Fruit fly (Drosophila melanogaster): ENCODE data around the gene ras.

The ras gene

DNA sequence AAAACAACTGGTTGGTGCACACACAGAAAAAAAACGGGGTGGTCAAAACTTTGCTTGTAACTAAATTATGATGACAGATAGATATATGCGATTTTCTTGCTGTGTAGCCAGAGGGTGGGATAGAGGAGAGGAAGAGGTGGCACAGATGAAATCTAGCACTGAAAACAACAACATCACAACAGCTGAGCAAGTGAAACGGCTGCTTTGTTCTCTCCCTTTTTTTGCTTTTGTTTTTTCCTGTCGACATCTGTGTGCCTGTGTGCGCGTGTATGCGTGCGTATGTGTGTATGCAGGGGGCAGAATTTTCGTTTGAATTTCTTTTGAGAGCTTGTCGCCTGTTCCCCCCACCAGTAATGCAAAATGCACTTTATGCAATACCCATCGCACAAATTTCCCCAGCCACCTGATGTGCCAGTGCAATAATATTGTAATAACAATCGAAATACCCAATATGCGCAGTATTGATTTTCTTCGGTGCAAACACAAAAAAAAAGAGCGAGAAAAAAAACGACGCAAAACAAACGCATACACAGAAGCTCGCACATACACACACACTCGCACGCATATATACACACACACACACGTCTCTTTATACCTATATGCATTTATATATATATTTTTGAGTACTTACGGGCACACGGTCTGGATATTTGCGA, 23.2 kb downstream of the ras start (continued):
- TF ChIP-seq CG9215 (GFP tag; IDR thresholded peaks at IDR 0.05), result no peak; the same call in 1 of the 2 replicates
- peak; percentile 44 for TF ChIP-seq Blimp-1 (GFP tag; optimal IDR thresholded peaks at IDR 0.05)
- peak; percentile 53 for TF ChIP-seq tap (tag; optimal IDR thresholded peaks at IDR 0.05)
- peak; percentile 60 for TF ChIP-seq CG17359 (tag; optimal IDR thresholded peaks at IDR 0.05)
- peak; percentile 30 for TF ChIP-seq CG8944 (GFP tag; optimal IDR thresholded peaks at IDR 0.05)
- TF ChIP-seq Abd-B (GFP tag; optimal IDR thresholded peaks at IDR 0.05), result no peak
- TF ChIP-seq CG7357 (GFP tag; IDR thresholded peaks at IDR 0.05), result no peak; the same call in 2 of the 3 replicates
- no peak for TF ChIP-seq cato (GFP tag; optimal IDR thresholded peaks at IDR 0.05; ENCODE audit: borderline replicate concordance)
- TF ChIP-seq CG1233 (GFP tag; optimal IDR thresholded peaks at IDR 0.05), result peak; percentile 44
- peak; percentile 56 for TF ChIP-seq HmgD (GFP tag; optimal IDR thresholded peaks at IDR 0.05)
- TF ChIP-seq sob (GFP tag; IDR thresholded peaks at IDR 0.05), result peak; percentile 60
- TF ChIP-seq CTCF (GFP tag; optimal IDR thresholded peaks at IDR 0.05), result no peak
- peak; percentile 13 for TF ChIP-seq D (optimal IDR thresholded peaks at IDR 0.05)
- TF ChIP-seq D (GFP tag; optimal IDR thresholded peaks at IDR 0.05), result peak; percentile 41
- TF ChIP-seq CG5245 (GFP tag; optimal IDR thresholded peaks at IDR 0.05), result no peak
- no peak for TF ChIP-seq h (optimal IDR thresholded peaks at IDR 0.05)
- TF ChIP-seq Nf-YC (tag; optimal IDR thresholded peaks at IDR 0.05), result peak; percentile 46
- TF ChIP-seq NfI (GFP tag; optimal IDR thresholded peaks at IDR 0.05), result peak; percentile 66
- TF ChIP-seq CG13775 (GFP tag; optimal IDR thresholded peaks at IDR 0.05), result peak; percentile 44
- peak; percentile 95 for TF ChIP-seq CG4360 (GFP tag; IDR thresholded peaks at IDR 0.05)
- TF ChIP-seq Elba2 (GFP tag; optimal IDR thresholded peaks at IDR 0.05), result no peak
- TF ChIP-seq CG30431 (GFP tag; optimal IDR thresholded peaks at IDR 0.05), result peak; percentile 2
- peak; percentile 67 for TF ChIP-seq ATbp (GFP tag; optimal IDR thresholded peaks at IDR 0.05)
- no peak for TF ChIP-seq ato (GFP tag; IDR thresholded peaks at IDR 0.05; ENCODE audit: partially characterized antibody)
- TF ChIP-seq ase (GFP tag; IDR thresholded peaks at IDR 0.05), result peak; percentile 68; the same call in 2 of the 3 replicates
- TF ChIP-seq cg (GFP tag; optimal IDR thresholded peaks at IDR 0.05), result peak; percentile 96
- no peak for TF ChIP-seq vnd (GFP tag; IDR thresholded peaks at IDR 0.05; ENCODE audit: partially characterized antibody)
- TF ChIP-seq CG12942 (GFP tag; optimal IDR thresholded peaks at IDR 0.05), result peak; percentile 36
- TF ChIP-seq CG13296 (GFP tag; optimal IDR thresholded peaks at IDR 0.05), result peak; percentile 45
- no peak for TF ChIP-seq wor (GFP tag; IDR thresholded peaks at IDR 0.05)
- no peak for TF ChIP-seq CG10321 (GFP tag; IDR thresholded peaks at IDR 0.05)
- TF ChIP-seq fu2 (GFP tag; optimal IDR thresholded peaks at IDR 0.05), result peak; percentile 48
- no peak for TF ChIP-seq CG9437 (GFP tag; optimal IDR thresholded peaks at IDR 0.05)
- peak in 1 of 3 experiments; percentile 83 for TF ChIP-seq Stat92E (GFP tag; optimal IDR thresholded peaks at IDR 0.05)
- TF ChIP-seq CG11085 (GFP tag; IDR thresholded peaks at IDR 0.05), result no peak
- TF ChIP-seq CrebB (tag; optimal IDR thresholded peaks at IDR 0.05), result peak; percentile 34
- peak; percentile 69; the same call in 1 of the 3 replicates for TF ChIP-seq CG11456 (GFP tag; IDR thresholded peaks at IDR 0.05)
- no peak for TF ChIP-seq CG31365 (tag; optimal IDR thresholded peaks at IDR 0.05)
- no peak for TF ChIP-seq C15 (GFP tag; IDR thresholded peaks at IDR 0.05)
- TF ChIP-seq MESR4 (GFP tag; optimal IDR thresholded peaks at IDR 0.05), result no peak
- peak; percentile 83 for TF ChIP-seq slbo (GFP tag; IDR thresholded peaks at IDR 0.05)
- TF ChIP-seq CG12071 (GFP tag; optimal IDR thresholded peaks at IDR 0.05), result peak; percentile 39
- TF ChIP-seq ash1 (GFP tag; optimal IDR thresholded peaks at IDR 0.05), result peak; percentile 66
- TF ChIP-seq CG3281 (GFP tag; optimal IDR thresholded peaks at IDR 0.05), result peak; percentile 68
- peak; percentile 31; the same call in 1 of the 3 replicates for TF ChIP-seq zfh1 (GFP tag; IDR thresholded peaks at IDR 0.05)
- peak; percentile 92 for TF ChIP-seq nom (GFP tag; optimal IDR thresholded peaks at IDR 0.05)
- no peak for TF ChIP-seq CG31388 (GFP tag; optimal IDR thresholded peaks at IDR 0.05)
- TF ChIP-seq esg (GFP tag; conservative IDR thresholded peaks at IDR 0.05), result no peak
- 0 out of 2 replicates have a peak, but pooled peaks have one; percentile 40 for TF ChIP-seq CG16779 (GFP tag; IDR thresholded peaks at IDR 0.05)
- TF ChIP-seq CG4707 (GFP tag; optimal IDR thresholded peaks at IDR 0.05), result no peak
- TF ChIP-seq ranshi (GFP tag; IDR thresholded peaks at IDR 0.05), result peak; percentile 57

Data from whole organism, embryonic.